Worm (Caenorhabditis elegans) whole organism, L2 larva: ENCODE measurements around the gene T22C8.3.

Experiments used
- egl-27 ChIP-seq: sonication (generic microtip); optimal IDR thresholded peaks from 3 replicates; lab custom pipeline; 2017; ENCODE audit warnings: missing biosample characterization, missing genetic modification reagents, missing genetic modification characterization
- unc-39 ChIP-seq: fragments of 150-350 bp; optimal IDR thresholded peaks from 2 replicates; lab custom pipeline; 2014; ENCODE audit warnings: missing biosample characterization, missing genetic modification characterization

ce11 chrII:8630088-8630487 lies 8.3 kb upstream of the T22C8.3 start, which contains the start of gene T22C8.6:
- TF ChIP-seq unc-39 (tag; lab: Kevin White, UChicago): no peak
- TF ChIP-seq egl-27 (tag; lab: Kevin White, UChicago): no peak
